Worm (Caenorhabditis elegans) whole organism, early embryonic: ENCODE data around the gene R148.3.

Experiments
- B0310.2 ChIP-seq: sonication (generic microtip); optimal IDR thresholded peaks from 2 replicates; lab custom pipeline; 2016; ENCODE audit warnings: mild to moderate bottlenecking, missing genetic modification characterization, missing compliant biosample characterization
- ceh-13 ChIP-seq: fragments of 200-800 bp; sonication (Bioruptor generic); optimal IDR thresholded peaks from 2 replicates; lab custom pipeline; 2018; ENCODE audit warnings: mild to moderate bottlenecking, missing genetic modification characterization, missing compliant biosample characterization
- ceh-36 ChIP-seq: sonication (generic microtip); optimal IDR thresholded peaks from 2 replicates; lab custom pipeline; 2016; ENCODE audit warnings: missing genetic modification characterization, inconsistent platforms, missing compliant biosample characterization
- hnd-1 ChIP-seq: sonication (generic microtip); optimal IDR thresholded peaks from 2 replicates; lab custom pipeline; 2016; ENCODE audit warnings: missing genetic modification characterization, missing compliant biosample characterization
- tra-4 ChIP-seq: sonication (generic microtip); optimal IDR thresholded peaks from 2 replicates; lab custom pipeline; 2017; ENCODE audit warnings: missing genetic modification characterization, missing compliant biosample characterization

- TF ChIP-seq ceh-36 (tag; lab: Kevin White, UChicago) (no peak), ceh-13 (no peak), tra-4 (tag; lab: Kevin White, UChicago) (no peak), hnd-1 (tag; lab: Kevin White, UChicago) (no peak), B0310.2 (tag; lab: Kevin White, UChicago) (no peak)
These were observed 16.1 kb downstream of the R148.3 start, which contains the start of gene R148.8 for ce11 chrIII:3191195-3191594.
